Worm (Caenorhabditis elegans): ENCODE results near the gene cyp-34A9.

DNA sequence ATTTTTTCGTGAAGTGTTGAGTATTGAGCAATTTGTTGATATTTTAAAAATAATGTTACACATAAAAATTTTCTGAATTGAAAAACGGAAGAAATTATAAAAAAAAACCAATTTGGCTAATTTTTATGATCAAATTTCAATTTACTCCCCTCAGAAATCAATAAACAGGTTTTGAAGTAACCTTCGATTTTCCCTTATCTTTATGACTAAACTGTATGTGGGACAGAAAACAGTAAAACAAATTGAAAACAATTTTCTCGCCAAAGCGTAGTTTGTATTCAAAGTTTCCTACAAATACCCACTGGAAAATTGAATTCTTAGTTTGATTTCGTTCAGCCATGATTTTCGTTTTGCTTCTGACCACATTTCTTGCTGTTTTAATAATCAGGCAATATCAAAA is 31.6 kb downstream of the cyp-34A9 start, which contains the start of gene cyp-35B1:
- no peak for TF ChIP-seq pqm-1 (tag; optimal IDR thresholded peaks at IDR 0.05)
- TF ChIP-seq unc-3 (GFP tag; conservative IDR thresholded peaks at IDR 0.05) = no peak
- TF ChIP-seq unc-3 (tag; optimal IDR thresholded peaks at IDR 0.05) = no peak
